Worm (Caenorhabditis elegans) whole organism, young adult: Measurements from ENCODE around the gene rps-14.

ENCODE experiments used
- K11D2.4 ChIP-seq: fragments of 200-800 bp; sonication (Bioruptor generic); IDR thresholded peaks from 2 replicates; pipeline ENCODE4 v1.3.6; 2022; ENCODE audit warnings: missing genetic modification reagents, missing genetic modification characterization, missing compliant biosample characterization
- ama-1 ChIP-seq, 3 experiments: fragments of 150-350 bp in 1 of 3; sonication (generic microtip) in 2 of 3; optimal IDR thresholded peaks; 2 replicates each; lab custom pipeline; 2014 to 2018; ENCODE audit warnings: missing biosample characterization in 2 of 3, missing genetic modification characterization in 2 of 3, missing genetic modification reagents in 2 of 3
- ceh-27 ChIP-seq: fragments of 200-800 bp; sonication (Bioruptor generic); optimal IDR thresholded peaks from 2 replicates; lab custom pipeline; 2018; ENCODE audit warnings: mild to moderate bottlenecking, missing genetic modification characterization, moderate library complexity, missing compliant biosample characterization
- lin-26 ChIP-seq: fragments of 200-800 bp; sonication (Bioruptor generic); IDR thresholded peaks from 2 replicates; pipeline ENCODE4 v1.3.6; 2022; ENCODE audit warnings: missing genetic modification reagents, missing genetic modification characterization, missing compliant biosample characterization
- sdz-38 ChIP-seq: sonication (generic microtip); optimal IDR thresholded peaks from 2 replicates; lab custom pipeline; 2016; ENCODE audit warnings: missing genotype, missing genetic modification characterization, missing compliant biosample characterization
- zim-3 ChIP-seq: sonication (generic microtip); optimal IDR thresholded peaks from 2 replicates; lab custom pipeline; 2017; ENCODE audit warnings: mild to moderate bottlenecking, missing genetic modification characterization, moderate library complexity, missing compliant biosample characterization

DNA sequence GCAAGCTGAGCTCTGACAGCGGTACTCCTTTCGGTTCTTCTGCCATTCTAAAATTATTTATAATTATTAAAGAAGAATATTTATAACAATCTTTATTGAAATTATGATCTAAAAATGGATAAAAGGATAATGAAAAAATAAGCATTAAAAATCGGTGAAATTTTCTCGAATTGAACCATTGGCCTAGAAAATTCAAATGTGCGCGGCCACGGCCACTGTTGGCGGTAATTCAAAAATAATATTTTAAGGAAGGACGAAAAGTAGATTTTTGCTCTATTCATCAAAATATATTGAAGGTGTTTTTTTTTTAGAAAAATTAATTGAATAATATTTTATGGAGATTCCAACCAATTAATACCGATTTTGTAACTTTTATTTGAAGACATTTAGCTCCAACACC, 19.4 kb upstream of the rps-14 start, which contains the start of gene pfd-5:
- TF ChIP-seq zim-3 (tag; lab: Kevin White, UChicago) (no peak), K11D2.4 (GFP tag; lab: Robert Waterston, UW) (no peak), sdz-38 (tag; lab: Kevin White, UChicago) (no peak), ceh-27 (GFP tag; lab: Kevin White, UChicago) (peak; percentile 50), ama-1 (optimal IDR thresholded peaks at IDR 0.05; lab: Kevin White, UChicago) (no peak), ama-1 (GFP tag; optimal IDR thresholded peaks at IDR 0.05; lab: Kevin White, UChicago) (no peak), lin-26 (no peak)
